Fruit fly (Drosophila melanogaster) whole organism, embryonic: ENCODE measurements around the gene CG11771.
A peak's percentile ranks its signal among the peaks of the same experiment; 100 is the strongest.

Source experiments
- Blimp-1 ChIP-seq: fragments of 200-800 bp; sonication (Bioruptor generic); optimal IDR thresholded peaks from 3 replicates; lab custom pipeline; 2018; ENCODE audit warnings: missing biosample characterization, missing genetic modification characterization, mild to moderate bottlenecking, moderate library complexity, missing genetic modification reagents
- CG10147 ChIP-seq: fragments of 200-800 bp; sonication (Bioruptor generic); optimal IDR thresholded peaks from 2 replicates; lab custom pipeline; 2019; ENCODE audit warnings: missing biosample characterization, mild to moderate bottlenecking, missing genetic modification characterization, moderate library complexity
- CG1024 ChIP-seq: fragments of 200-800 bp; sonication (Bioruptor generic); IDR thresholded peaks from 2 replicates; pipeline ENCODE4 v1.3.6; 2022; ENCODE audit warnings: missing biosample characterization, missing genetic modification characterization
- CG11456 ChIP-seq: fragments of 200-800 bp; sonication (Bioruptor generic); IDR thresholded peaks from 3 replicates; pipeline ENCODE4 v1.3.6; 2022; ENCODE audit warnings: missing biosample characterization, missing genetic modification characterization
- CG11560 ChIP-seq: fragments of 200-800 bp; sonication (Bioruptor generic); IDR thresholded peaks from 3 replicates; pipeline ENCODE4 v1.3.6; 2022; ENCODE audit warnings: missing biosample characterization, missing genetic modification characterization
- CG13424 ChIP-seq: fragments of 200-800 bp; sonication (Bioruptor generic); optimal IDR thresholded peaks from 2 replicates; lab custom pipeline; 2019; ENCODE audit warnings: missing biosample characterization, mild to moderate bottlenecking, missing genetic modification characterization, moderate library complexity
- CG14050 ChIP-seq: fragments of 200-800 bp; sonication (Bioruptor generic); IDR thresholded peaks from 3 replicates; pipeline ENCODE4 v1.3.6; 2022; ENCODE audit warnings: missing biosample characterization, missing genetic modification characterization
- CG14441 ChIP-seq: fragments of 200-800 bp; sonication (Bioruptor generic); IDR thresholded peaks from 2 replicates; pipeline ENCODE4 v1.3.6; 2022; ENCODE audit warnings: missing biosample characterization, missing genetic modification characterization
- CG1529 ChIP-seq: fragments of 200-800 bp; sonication (Bioruptor generic); optimal IDR thresholded peaks from 3 replicates; lab custom pipeline; 2018; ENCODE audit warnings: missing biosample characterization, missing genetic modification characterization
- CG16779 ChIP-seq: fragments of 200-800 bp; sonication (Bioruptor generic); IDR thresholded peaks from 2 replicates; pipeline ENCODE4 v1.3.6; 2022; ENCODE audit warnings: missing biosample characterization, missing genetic modification characterization
- CG17359 ChIP-seq: fragments of 200-800 bp; sonication (Bioruptor generic); optimal IDR thresholded peaks from 3 replicates; lab custom pipeline; 2018; ENCODE audit warnings: missing biosample characterization, mild to moderate bottlenecking, missing genetic modification characterization, moderate library complexity
- CG17361 ChIP-seq: fragments of 200-800 bp; sonication (Bioruptor generic); IDR thresholded peaks from 3 replicates; pipeline ENCODE4 v1.3.6; 2022; ENCODE audit warnings: missing biosample characterization, missing genetic modification characterization
- CG17568 ChIP-seq: fragments of 200-800 bp; sonication (Bioruptor generic); optimal IDR thresholded peaks from 2 replicates; lab custom pipeline; 2018; ENCODE audit warnings: missing biosample characterization, mild to moderate bottlenecking, missing genetic modification characterization, moderate library complexity
- CG18262 ChIP-seq: fragments of 200-800 bp; optimal IDR thresholded peaks from 3 replicates; lab custom pipeline; 2019; ENCODE audit warnings: missing biosample characterization, mild to moderate bottlenecking, missing genetic modification characterization, moderate library complexity
- CG2129 ChIP-seq: fragments of 200-800 bp; sonication (Bioruptor generic); IDR thresholded peaks from 2 replicates; pipeline ENCODE4 v1.3.6; 2022; ENCODE audit warnings: missing biosample characterization, missing genetic modification characterization; ENCODE audit not compliant: partially characterized antibody
- CG30020 ChIP-seq: fragments of 200-800 bp; optimal IDR thresholded peaks from 2 replicates; lab custom pipeline; 2019; ENCODE audit warnings: missing biosample characterization, mild to moderate bottlenecking, missing genetic modification characterization, moderate library complexity
- CG31388 ChIP-seq: fragments of 200-800 bp; sonication (Bioruptor generic); optimal IDR thresholded peaks from 2 replicates; lab custom pipeline; 2016; ENCODE audit warnings: missing biosample characterization, missing genetic modification characterization
- CG33213 ChIP-seq: fragments of 200-800 bp; sonication (Bioruptor generic); optimal IDR thresholded peaks from 3 replicates; lab custom pipeline; 2016; ENCODE audit warnings: missing biosample characterization, missing genetic modification characterization
- CG4707 ChIP-seq: fragments of 200-800 bp; sonication (Bioruptor generic); optimal IDR thresholded peaks from 2 replicates; lab custom pipeline; 2018; ENCODE audit warnings: missing biosample characterization, mild to moderate bottlenecking, missing genetic modification characterization, moderate library complexity
- CG4820 ChIP-seq: fragments of 200-800 bp; sonication (Bioruptor generic); optimal IDR thresholded peaks from 3 replicates; lab custom pipeline; 2016; ENCODE audit warnings: missing biosample characterization, missing genetic modification characterization
- CG4854 ChIP-seq: fragments of 200-800 bp; sonication (Bioruptor generic); optimal IDR thresholded peaks from 2 replicates; lab custom pipeline; 2016; ENCODE audit warnings: missing biosample characterization, missing genetic modification characterization, inconsistent platforms
- CG6765 ChIP-seq: fragments of 200-800 bp; sonication (Bioruptor generic); optimal IDR thresholded peaks from 3 replicates; lab custom pipeline; 2017; ENCODE audit warnings: missing biosample characterization, mild to moderate bottlenecking, missing genetic modification characterization
- CG6813 ChIP-seq: fragments of 200-800 bp; sonication (Bioruptor generic); optimal IDR thresholded peaks from 2 replicates; lab custom pipeline; 2017; ENCODE audit warnings: missing biosample characterization, missing genetic modification characterization, mild to moderate bottlenecking, moderate library complexity, missing genetic modification reagents
- CG7357 ChIP-seq: fragments of 200-800 bp; sonication (Bioruptor generic); IDR thresholded peaks from 3 replicates; pipeline ENCODE4 v1.3.6; 2022; ENCODE audit warnings: missing biosample characterization, missing genetic modification characterization
- CkIIα-i1 ChIP-seq: fragments of 200-800 bp; sonication (Bioruptor generic); IDR thresholded peaks from 2 replicates; pipeline ENCODE4 v1.3.6; 2022; ENCODE audit warnings: missing biosample characterization, missing genetic modification characterization
- D19A ChIP-seq: fragments of 200-800 bp; optimal IDR thresholded peaks from 3 replicates; lab custom pipeline; 2019; ENCODE audit warnings: missing biosample characterization, mild to moderate bottlenecking, missing genetic modification characterization, moderate library complexity
- Deaf1 ChIP-seq: fragments of 200-800 bp; optimal IDR thresholded peaks from 3 replicates; lab custom pipeline; 2019; ENCODE audit warnings: missing biosample characterization, mild to moderate bottlenecking, missing genetic modification characterization, moderate library complexity
- HLH54F ChIP-seq: fragments of 200-800 bp; sonication (Bioruptor generic); optimal IDR thresholded peaks from 3 replicates; lab custom pipeline; 2016; ENCODE audit warnings: missing biosample characterization, missing genetic modification characterization
- Oaz ChIP-seq: fragments of 200-800 bp; sonication (Bioruptor generic); IDR thresholded peaks from 2 replicates; pipeline ENCODE4 v1.3.6; 2022; ENCODE audit warnings: missing biosample characterization, missing genetic modification characterization
- Stat92E ChIP-seq, 3 experiments: fragments of >200 bp in 2 of 3; fragments of 200-800 bp in 1 of 3; sonication (Bioruptor generic) in 1 of 3; optimal IDR thresholded peaks; 2 replicates each; lab custom pipeline; 2017 to 2019; ENCODE audit warnings: missing biosample characterization in 3 of 3, missing genetic modification characterization in 3 of 3, mild to moderate bottlenecking in 1 of 3, moderate library complexity in 1 of 3
- TFAM ChIP-seq: fragments of 200-800 bp; sonication (Bioruptor generic); optimal IDR thresholded peaks from 2 replicates; lab custom pipeline; 2017; ENCODE audit warnings: missing biosample characterization, missing genetic modification characterization, inconsistent platforms
- Xbp1 ChIP-seq: fragments of 200-800 bp; sonication (Bioruptor generic); optimal IDR thresholded peaks from 3 replicates; lab custom pipeline; 2016; ENCODE audit warnings: missing biosample characterization, mild to moderate bottlenecking, missing genetic modification characterization
- al ChIP-seq: fragments of 200-800 bp; sonication (Bioruptor generic); IDR thresholded peaks from 2 replicates; pipeline ENCODE4 v1.3.6; 2022; ENCODE audit warnings: missing biosample characterization, missing genetic modification characterization
- aop ChIP-seq: fragments of 200-800 bp; sonication (Bioruptor generic); IDR thresholded peaks from 2 replicates; pipeline ENCODE4 v1.3.6; 2022; ENCODE audit warnings: missing biosample characterization, missing genetic modification characterization
- az2 ChIP-seq: fragments of 200-800 bp; sonication (Bioruptor generic); optimal IDR thresholded peaks from 3 replicates; lab custom pipeline; 2016; ENCODE audit warnings: missing biosample characterization, missing genetic modification characterization
- bsh ChIP-seq, 2 experiments: fragments of 200-800 bp; sonication (Bioruptor generic); optimal IDR thresholded peaks; 2 replicates each; lab custom pipeline; 2017 to 2018; ENCODE audit warnings: mild to moderate bottlenecking in 2 of 2, missing biosample characterization in 2 of 2, missing genetic modification characterization in 2 of 2, moderate library complexity in 1 of 2
- dan ChIP-seq: fragments of 200-800 bp; sonication (Bioruptor generic); IDR thresholded peaks from 2 replicates; pipeline ENCODE4 v1.3.6; 2022; ENCODE audit warnings: missing biosample characterization, missing genetic modification characterization
- ewg ChIP-seq: fragments of 200-800 bp; sonication (Bioruptor generic); optimal IDR thresholded peaks from 3 replicates; lab custom pipeline; 2017; ENCODE audit warnings: mild to moderate bottlenecking, missing biosample characterization, missing genetic modification reagents, missing genetic modification characterization
- gce ChIP-seq: fragments of 200-800 bp; sonication (Bioruptor generic); IDR thresholded peaks from 3 replicates; pipeline ENCODE4 v1.3.6; 2022; ENCODE audit warnings: missing biosample characterization, missing genetic modification characterization
- h ChIP-seq: fragments of >200 bp; optimal IDR thresholded peaks from 2 replicates; lab custom pipeline; 2017
- jing ChIP-seq: fragments of 200-800 bp; sonication (Bioruptor generic); optimal IDR thresholded peaks from 2 replicates; lab custom pipeline; 2018; ENCODE audit warnings: missing biosample characterization, mild to moderate bottlenecking, missing genetic modification characterization
- mam ChIP-seq: fragments of 200-800 bp; sonication (Bioruptor generic); optimal IDR thresholded peaks from 3 replicates; lab custom pipeline; 2016; ENCODE audit warnings: missing biosample characterization, missing genetic modification characterization
- nmo ChIP-seq: fragments of 200-800 bp; sonication (Bioruptor generic); optimal IDR thresholded peaks from 2 replicates; lab custom pipeline; 2018; ENCODE audit warnings: missing biosample characterization, mild to moderate bottlenecking, missing genetic modification characterization, moderate library complexity
- org-1 ChIP-seq: fragments of 200-800 bp; sonication (Bioruptor generic); optimal IDR thresholded peaks from 2 replicates; lab custom pipeline; 2017; ENCODE audit warnings: missing biosample characterization, missing genetic modification characterization
- phol ChIP-seq: fragments of 200-800 bp; sonication (Bioruptor generic); optimal IDR thresholded peaks from 3 replicates; lab custom pipeline; 2018; ENCODE audit warnings: missing biosample characterization, mild to moderate bottlenecking, missing genetic modification characterization, moderate library complexity
- pita ChIP-seq: fragments of 200-800 bp; sonication (Bioruptor generic); optimal IDR thresholded peaks from 2 replicates; lab custom pipeline; 2017; ENCODE audit warnings: missing biosample characterization, mild to moderate bottlenecking, missing genetic modification characterization
- psq ChIP-seq: fragments of 200-800 bp; sonication (Bioruptor generic); optimal IDR thresholded peaks from 2 replicates; lab custom pipeline; 2017; ENCODE audit warnings: missing biosample characterization, missing genetic modification characterization
- schlank ChIP-seq: fragments of 200-800 bp; sonication (Bioruptor generic); optimal IDR thresholded peaks from 2 replicates; lab custom pipeline; 2018; ENCODE audit warnings: missing biosample characterization, mild to moderate bottlenecking, missing genetic modification characterization
- sens ChIP-seq: fragments of 200-800 bp; sonication (Bioruptor generic); peaks from one replicate; lab custom pipeline; 2016; ENCODE audit warnings: missing biosample characterization, missing genetic modification characterization
- sqz ChIP-seq: fragments of 200-800 bp; sonication (Bioruptor generic); optimal IDR thresholded peaks from 3 replicates; lab custom pipeline; 2018; ENCODE audit warnings: missing biosample characterization, mild to moderate bottlenecking, missing genetic modification characterization
- tio ChIP-seq: fragments of 200-800 bp; sonication (Bioruptor generic); optimal IDR thresholded peaks from 2 replicates; lab custom pipeline; 2017; ENCODE audit warnings: missing biosample characterization, missing genetic modification characterization, inconsistent platforms
- vfl ChIP-seq: fragments of 200-800 bp; sonication (Bioruptor generic); optimal IDR thresholded peaks from 2 replicates; lab custom pipeline; 2016; ENCODE audit warnings: missing biosample characterization, missing genetic modification characterization

CG11771 gene

dm6 chr3R:24886470-24886869 is 45.3 kb upstream of the CG11771 start (continued):
- TF ChIP-seq CG17568 (GFP tag; lab: Kevin White, UChicago): no peak
- no peak for TF ChIP-seq CG1529 (GFP tag; lab: Kevin White, UChicago)
- no peak for TF ChIP-seq CG16779 (GFP tag; lab: Robert Waterston, UW)
- TF ChIP-seq sqz: no peak
- TF ChIP-seq al (GFP tag; lab: Robert Waterston, UW): no peak
- no peak for TF ChIP-seq dan (GFP tag; lab: Robert Waterston, UW)
- TF ChIP-seq CG4820 (GFP tag; lab: Kevin White, UChicago): no peak
- TF ChIP-seq CG1024 (GFP tag; lab: Robert Waterston, UW): no peak
- TF ChIP-seq mam: no peak
- no peak for TF ChIP-seq nmo (GFP tag; lab: Kevin White, UChicago)
- TF ChIP-seq phol (tag; lab: Kevin White, UChicago): peak; percentile 27
- no peak for TF ChIP-seq CG6813 (GFP tag; lab: Kevin White, UChicago)
- no peak for TF ChIP-seq CG7357 (GFP tag; lab: Robert Waterston, UW)
- no peak for TF ChIP-seq HLH54F (GFP tag; lab: Kevin White, UChicago)
- no peak for TF ChIP-seq Deaf1 (tag; lab: Kevin White, UChicago)
- TF ChIP-seq schlank (tag; lab: Kevin White, UChicago): no peak
- TF ChIP-seq aop (GFP tag; lab: Robert Waterston, UW): no peak
- no peak for TF ChIP-seq h (lab: Kevin White, UChicago)
- TF ChIP-seq CG33213 (GFP tag; lab: Kevin White, UChicago): no peak
- no peak for TF ChIP-seq CG4707 (GFP tag; lab: Kevin White, UChicago)
- no peak for TF ChIP-seq jing (GFP tag; lab: Kevin White, UChicago)
- no peak for TF ChIP-seq D19A (tag; lab: Kevin White, UChicago)
- no peak for TF ChIP-seq CkIIα-i1 (GFP tag; lab: Robert Waterston, UW)
- no peak for TF ChIP-seq pita
- TF ChIP-seq CG18262: no peak
- no peak for TF ChIP-seq CG31388
- TF ChIP-seq CG2129 (GFP tag; lab: Robert Waterston, UW): no peak
- peak; percentile 54 for TF ChIP-seq sens
- TF ChIP-seq psq (GFP tag; lab: Kevin White, UChicago): no peak
- no peak for TF ChIP-seq tio
- peak in 1 of 2 experiments; percentile 26 for TF ChIP-seq bsh (GFP tag; optimal IDR thresholded peaks at IDR 0.05; lab: Kevin White, UChicago)
- TF ChIP-seq Oaz (GFP tag; lab: Robert Waterston, UW): no peak
- TF ChIP-seq CG17361 (GFP tag; lab: Robert Waterston, UW): no peak
- TF ChIP-seq CG11560 (tag; lab: Robert Waterston, UW): no peak
- TF ChIP-seq TFAM (GFP tag; lab: Kevin White, UChicago): no peak
- TF ChIP-seq CG10147 (GFP tag; lab: Kevin White, UChicago): no peak
- no peak for TF ChIP-seq CG13424 (tag; lab: Kevin White, UChicago)
- no peak for TF ChIP-seq ewg (GFP tag; lab: Kevin White, UChicago)
- peak; percentile 50 for TF ChIP-seq CG17359 (tag; lab: Kevin White, UChicago)
- TF ChIP-seq gce (GFP tag; lab: Robert Waterston, UW): no peak
- no peak for TF ChIP-seq Stat92E (GFP tag; optimal IDR thresholded peaks at IDR 0.05; lab: Kevin White, UChicago)
- TF ChIP-seq CG30020: no peak
- peak; percentile 16 for TF ChIP-seq az2
- no peak for TF ChIP-seq org-1 (GFP tag; lab: Kevin White, UChicago)
- peak; percentile 31 for TF ChIP-seq Blimp-1 (GFP tag; lab: Kevin White, UChicago)
- TF ChIP-seq CG11456 (GFP tag; lab: Robert Waterston, UW): no peak
- no peak for TF ChIP-seq CG14441 (GFP tag; lab: Robert Waterston, UW)
- no peak for TF ChIP-seq CG14050 (GFP tag; lab: Robert Waterston, UW)
- no peak for TF ChIP-seq CG6765
- TF ChIP-seq Xbp1 (GFP tag; lab: Kevin White, UChicago): peak; percentile 1
- TF ChIP-seq CG4854 (GFP tag; lab: Kevin White, UChicago): no peak
- no peak for TF ChIP-seq vfl (GFP tag; lab: Kevin White, UChicago)
